Fruit fly (Drosophila melanogaster) whole organism: Measurements from ENCODE around the gene Try29F.

Source experiments
- CG8478 ChIP-seq: fragments of >200 bp; optimal IDR thresholded peaks from 2 replicates; lab custom pipeline; 2018; ENCODE audit warnings: inconsistent platforms
- Dll ChIP-seq: fragments of >200 bp; optimal IDR thresholded peaks from 2 replicates; lab custom pipeline; 2017
- EcR ChIP-seq, 2 experiments: fragments of >200 bp; optimal IDR thresholded peaks; 2 replicates each; lab custom pipeline; 2017; ENCODE audit warnings: missing biosample characterization in 2 of 2, missing genetic modification characterization in 2 of 2, missing genetic modification reagents in 2 of 2
- pan ChIP-seq: fragments of >200 bp; optimal IDR thresholded peaks from 2 replicates; lab custom pipeline; 2017
- psq ChIP-seq: fragments of >200 bp; optimal IDR thresholded peaks from 2 replicates; lab custom pipeline; 2017
- usp ChIP-seq: fragments of >200 bp; optimal IDR thresholded peaks from 2 replicates; lab custom pipeline; 2017; ENCODE audit warnings: missing biosample characterization, missing genetic modification characterization, mixed read lengths

Try29F gene

dm6 chr2L:8989037-8989591 lies 9.2 kb upstream of the Try29F start, which contains the start of gene rost:
TSS of gene rost (minus strand) at chr2L:8989539.
- no peak for TF ChIP-seq EcR (GFP tag; optimal IDR thresholded peaks at IDR 0.05; lab: Kevin White, UChicago)
- TF ChIP-seq CG8478 (lab: Kevin White, UChicago), result no peak
- no peak for TF ChIP-seq psq (lab: Kevin White, UChicago)
- TF ChIP-seq Dll (lab: Kevin White, UChicago), result no peak
- TF ChIP-seq usp, result no peak
- TF ChIP-seq pan (lab: Kevin White, UChicago), result no peak

- TF ChIP-seq pan (lab: Kevin White, UChicago) (no peak), Dll (lab: Kevin White, UChicago) (no peak), usp (no peak), psq (lab: Kevin White, UChicago) (no peak), EcR (GFP tag; optimal IDR thresholded peaks at IDR 0.05; lab: Kevin White, UChicago) (no peak), CG8478 (lab: Kevin White, UChicago) (no peak)
Measured at dm6 chr2L:8991583-8991982, 6.8 kb upstream of the Try29F start, which contains the start of gene CG9555. TSS of gene CG9555 (plus strand) at chr2L:8991735.

- TF ChIP-seq Dll (lab: Kevin White, UChicago), result no peak
- no peak for TF ChIP-seq usp
- no peak for TF ChIP-seq CG8478 (lab: Kevin White, UChicago)
- no peak for TF ChIP-seq psq (lab: Kevin White, UChicago)
- no peak for TF ChIP-seq EcR (GFP tag; optimal IDR thresholded peaks at IDR 0.05; lab: Kevin White, UChicago)
- no peak for TF ChIP-seq pan (lab: Kevin White, UChicago)
Measured at dm6 chr2L:8993650-8994441, 4.5 kb upstream of the Try29F start, which contains the start of gene CG17906. TSS of gene CG17906 (plus strand) at chr2L:8994391.

- TF ChIP-seq EcR (GFP tag; optimal IDR thresholded peaks at IDR 0.05; lab: Kevin White, UChicago) (no peak), psq (lab: Kevin White, UChicago) (no peak), pan (lab: Kevin White, UChicago) (no peak), CG8478 (lab: Kevin White, UChicago) (no peak), Dll (lab: Kevin White, UChicago) (no peak)
Measured at dm6 chr2L:8997285-8997684, 1.1 kb upstream of the Try29F start, which contains the start of the genes alien and CG18661. TSS of gene alien (minus strand) at chr2L:8997379. TSS of gene CG18661 (plus strand) at chr2L:8997605.

dm6 chr2L:9010267-9010666 lies 11.9 kb downstream of the Try29F start, which contains the start of gene CG9568:
TSS of gene CG9568 (plus strand) at chr2L:9010583.
- TF ChIP-seq usp, result no peak
- TF ChIP-seq EcR (GFP tag; optimal IDR thresholded peaks at IDR 0.05; lab: Kevin White, UChicago), result no peak
- TF ChIP-seq psq (lab: Kevin White, UChicago), result no peak
- TF ChIP-seq CG8478 (lab: Kevin White, UChicago), result no peak
- no peak for TF ChIP-seq pan (lab: Kevin White, UChicago)
- no peak for TF ChIP-seq Dll (lab: Kevin White, UChicago)

- TF ChIP-seq usp, result no peak
- TF ChIP-seq psq (lab: Kevin White, UChicago), result no peak
- TF ChIP-seq Dll (lab: Kevin White, UChicago), result no peak
- no peak for TF ChIP-seq pan (lab: Kevin White, UChicago)
- no peak for TF ChIP-seq CG8478 (lab: Kevin White, UChicago)
- no peak for TF ChIP-seq EcR (GFP tag; optimal IDR thresholded peaks at IDR 0.05; lab: Kevin White, UChicago)
Measured at dm6 chr2L:9011543-9012238, 13.4 kb downstream of the Try29F start, which contains the start of gene CG13102. TSS of gene CG13102 (plus strand) at chr2L:9012188.

dm6 chr2L:9013968-9014367 lies 15.6 kb downstream of the Try29F start, which contains the start of gene Rcd-1r:
TSS of gene Rcd-1r (minus strand) at chr2L:9014068.
- TF ChIP-seq CG8478 (lab: Kevin White, UChicago), result no peak
- TF ChIP-seq EcR (GFP tag; optimal IDR thresholded peaks at IDR 0.05; lab: Kevin White, UChicago), result no peak
- no peak for TF ChIP-seq psq (lab: Kevin White, UChicago)
- TF ChIP-seq Dll (lab: Kevin White, UChicago), result no peak
- TF ChIP-seq usp, result no peak
- no peak for TF ChIP-seq pan (lab: Kevin White, UChicago)

- TF ChIP-seq EcR (GFP tag; optimal IDR thresholded peaks at IDR 0.05; lab: Kevin White, UChicago), result no peak
- TF ChIP-seq pan (lab: Kevin White, UChicago), result no peak
- no peak for TF ChIP-seq CG8478 (lab: Kevin White, UChicago)
- no peak for TF ChIP-seq psq (lab: Kevin White, UChicago)
- no peak for TF ChIP-seq usp
- TF ChIP-seq Dll (lab: Kevin White, UChicago), result no peak
Measured at dm6 chr2L:9019438-9019837, 21.1 kb downstream of the Try29F start.

- TF ChIP-seq EcR (GFP tag; optimal IDR thresholded peaks at IDR 0.05; lab: Kevin White, UChicago), result no peak
- no peak for TF ChIP-seq pan (lab: Kevin White, UChicago)
- no peak for TF ChIP-seq CG8478 (lab: Kevin White, UChicago)
- TF ChIP-seq psq (lab: Kevin White, UChicago), result no peak
- no peak for TF ChIP-seq Dll (lab: Kevin White, UChicago)
- TF ChIP-seq usp, result no peak
Measured at dm6 chr2L:9026157-9026556, 27.8 kb downstream of the Try29F start.

dm6 chr2L:9031736-9032135 lies 33.4 kb downstream of the Try29F start, which contains the start of gene CG9582:
TSS of gene CG9582 (minus strand) at chr2L:9031836.
- no peak for TF ChIP-seq pan (lab: Kevin White, UChicago)
